Fruit fly (Drosophila melanogaster) whole organism, embryonic: ENCODE data around the gene Pex7.

Source experiments
- ATbp ChIP-seq: fragments of 200-800 bp; sonication (Bioruptor generic); optimal IDR thresholded peaks from 2 replicates; lab custom pipeline; 2017; ENCODE audit warnings: missing biosample characterization, mild to moderate bottlenecking, missing genetic modification characterization, missing genetic modification reagents
- B-H2 ChIP-seq: fragments of 200-800 bp; sonication (Bioruptor generic); optimal IDR thresholded peaks from 2 replicates; lab custom pipeline; 2018; ENCODE audit warnings: missing biosample characterization, mild to moderate bottlenecking, missing genetic modification characterization
- CG13624 ChIP-seq: fragments of 200-800 bp; sonication (Bioruptor generic); optimal IDR thresholded peaks from 2 replicates; lab custom pipeline; 2016; ENCODE audit warnings: missing biosample characterization, missing genetic modification characterization
- CG14050 ChIP-seq: fragments of 200-800 bp; sonication (Bioruptor generic); IDR thresholded peaks from 3 replicates; pipeline ENCODE4 v1.3.6; 2022; ENCODE audit warnings: missing biosample characterization, missing genetic modification characterization
- CG15479 ChIP-seq: fragments of 200-800 bp; sonication (Bioruptor generic); optimal IDR thresholded peaks from 3 replicates; lab custom pipeline; 2019; ENCODE audit warnings: missing biosample characterization, mild to moderate bottlenecking, missing genetic modification characterization, moderate library complexity
- CG15696 ChIP-seq: fragments of 200-800 bp; sonication (Bioruptor generic); optimal IDR thresholded peaks from 2 replicates; lab custom pipeline; 2019; ENCODE audit warnings: missing biosample characterization, mild to moderate bottlenecking, missing genetic modification characterization, moderate library complexity
- CG16779 ChIP-seq: fragments of 200-800 bp; sonication (Bioruptor generic); IDR thresholded peaks from 2 replicates; pipeline ENCODE4 v1.3.6; 2022; ENCODE audit warnings: missing biosample characterization, missing genetic modification characterization
- CG17829 ChIP-seq: fragments of 200-800 bp; optimal IDR thresholded peaks from 2 replicates; lab custom pipeline; 2019; ENCODE audit warnings: missing biosample characterization, mild to moderate bottlenecking, missing genetic modification characterization, moderate library complexity
- CG2129 ChIP-seq: fragments of 200-800 bp; sonication (Bioruptor generic); IDR thresholded peaks from 2 replicates; pipeline ENCODE4 v1.3.6; 2022; ENCODE audit warnings: missing biosample characterization, missing genetic modification characterization; ENCODE audit not compliant: partially characterized antibody
- CG2889 ChIP-seq: fragments of 200-800 bp; sonication (Bioruptor generic); IDR thresholded peaks from 3 replicates; pipeline ENCODE4 v1.3.6; 2022; ENCODE audit warnings: missing biosample characterization, missing genetic modification characterization
- CG33213 ChIP-seq: fragments of 200-800 bp; sonication (Bioruptor generic); optimal IDR thresholded peaks from 3 replicates; lab custom pipeline; 2016; ENCODE audit warnings: missing biosample characterization, missing genetic modification characterization
- CG34376 ChIP-seq: fragments of 200-800 bp; sonication (Bioruptor generic); optimal IDR thresholded peaks from 2 replicates; lab custom pipeline; 2018; ENCODE audit warnings: missing biosample characterization, mild to moderate bottlenecking, missing genetic modification characterization
- CG34422 ChIP-seq: fragments of 200-800 bp; sonication (Bioruptor generic); IDR thresholded peaks from 3 replicates; pipeline ENCODE4 v1.3.6; 2022; ENCODE audit warnings: missing biosample characterization, missing genetic modification characterization
- CG42726 ChIP-seq: fragments of 200-800 bp; sonication (Bioruptor generic); IDR thresholded peaks from 2 replicates; pipeline ENCODE4 v1.3.6; 2022; ENCODE audit warnings: missing biosample characterization, missing genetic modification characterization; ENCODE audit not compliant: partially characterized antibody
- CG4730 ChIP-seq: fragments of 200-800 bp; sonication (Bioruptor generic); IDR thresholded peaks from 2 replicates; pipeline ENCODE4 v1.3.6; 2022; ENCODE audit warnings: missing biosample characterization, missing genetic modification characterization
- CG6654 ChIP-seq: fragments of 200-800 bp; sonication (Bioruptor generic); optimal IDR thresholded peaks from 2 replicates; lab custom pipeline; 2017; ENCODE audit warnings: missing biosample characterization, mild to moderate bottlenecking, missing genetic modification characterization
- CG6689 ChIP-seq: fragments of 200-800 bp; sonication (Bioruptor generic); IDR thresholded peaks from 2 replicates; pipeline ENCODE4 v1.3.6; 2022; ENCODE audit warnings: missing biosample characterization, missing genetic modification characterization
- CG6791 ChIP-seq: fragments of 200-800 bp; sonication (Bioruptor generic); IDR thresholded peaks from 3 replicates; pipeline ENCODE4 v1.3.6; 2022; ENCODE audit warnings: missing biosample characterization, missing genetic modification characterization; ENCODE audit not compliant: partially characterized antibody
- CG6854 ChIP-seq: fragments of 200-800 bp; sonication (Bioruptor generic); optimal IDR thresholded peaks from 3 replicates; lab custom pipeline; 2017; ENCODE audit warnings: missing biosample characterization, mild to moderate bottlenecking, missing genetic modification characterization
- CG7839 ChIP-seq: fragments of 200-800 bp; sonication (Bioruptor generic); optimal IDR thresholded peaks from 3 replicates; lab custom pipeline; 2018; ENCODE audit warnings: missing biosample characterization, mild to moderate bottlenecking, missing genetic modification characterization, moderate library complexity
- CG9727 ChIP-seq: fragments of 200-800 bp; sonication (Bioruptor generic); optimal IDR thresholded peaks from 3 replicates; lab custom pipeline; 2017; ENCODE audit warnings: missing biosample characterization, mild to moderate bottlenecking, missing genetic modification characterization
- CG9817 ChIP-seq: fragments of 200-800 bp; sonication (Bioruptor generic); optimal IDR thresholded peaks from 2 replicates; lab custom pipeline; 2018; ENCODE audit warnings: missing biosample characterization, mild to moderate bottlenecking, missing genetic modification characterization, moderate library complexity
- Camta ChIP-seq: fragments of 200-800 bp; sonication (Bioruptor generic); optimal IDR thresholded peaks from 2 replicates; lab custom pipeline; 2016; ENCODE audit warnings: missing biosample characterization, missing genetic modification characterization
- Dp ChIP-seq: fragments of 200-800 bp; sonication (Bioruptor generic); optimal IDR thresholded peaks from 2 replicates; lab custom pipeline; 2018; ENCODE audit warnings: missing biosample characterization, mild to moderate bottlenecking, missing genetic modification characterization, moderate library complexity
- Hand ChIP-seq: fragments of 200-800 bp; sonication (Bioruptor generic); optimal IDR thresholded peaks from 2 replicates; lab custom pipeline; 2017; ENCODE audit warnings: mild to moderate bottlenecking, missing biosample characterization, missing genetic modification reagents, missing genetic modification characterization
- Neu2 ChIP-seq: fragments of 200-800 bp; sonication (Bioruptor generic); optimal IDR thresholded peaks from 3 replicates; lab custom pipeline; 2016; ENCODE audit warnings: missing biosample characterization, missing genetic modification characterization, borderline replicate concordance
- Vsx1 ChIP-seq: fragments of 200-800 bp; sonication (Bioruptor generic); optimal IDR thresholded peaks from 2 replicates; lab custom pipeline; 2017; ENCODE audit warnings: missing biosample characterization, mild to moderate bottlenecking, missing genetic modification characterization, missing genetic modification reagents
- Xbp1 ChIP-seq: fragments of 200-800 bp; sonication (Bioruptor generic); optimal IDR thresholded peaks from 3 replicates; lab custom pipeline; 2016; ENCODE audit warnings: missing biosample characterization, mild to moderate bottlenecking, missing genetic modification characterization
- az2 ChIP-seq: fragments of 200-800 bp; sonication (Bioruptor generic); optimal IDR thresholded peaks from 3 replicates; lab custom pipeline; 2016; ENCODE audit warnings: missing biosample characterization, missing genetic modification characterization
- bigmax ChIP-seq: fragments of 200-800 bp; sonication (Bioruptor generic); optimal IDR thresholded peaks from 2 replicates; lab custom pipeline; 2018; ENCODE audit warnings: missing biosample characterization, mild to moderate bottlenecking, missing genetic modification characterization
- cg ChIP-seq: fragments of 200-800 bp; sonication (Bioruptor generic); optimal IDR thresholded peaks from 3 replicates; lab custom pipeline; 2019; ENCODE audit warnings: missing biosample characterization, mild to moderate bottlenecking, missing genetic modification characterization, moderate library complexity
- corto ChIP-seq: fragments of 200-800 bp; sonication (Bioruptor generic); optimal IDR thresholded peaks from 2 replicates; lab custom pipeline; 2016; ENCODE audit warnings: missing biosample characterization, mild to moderate bottlenecking, missing genetic modification characterization, moderate library complexity
- crp ChIP-seq, 2 experiments: fragments of 200-800 bp; sonication (Bioruptor generic); optimal IDR thresholded peaks; 2 replicates in 1 of 2; 3 replicates in 1 of 2; lab custom pipeline; 2017; ENCODE audit warnings: missing biosample characterization in 2 of 2, missing genetic modification characterization in 2 of 2, mild to moderate bottlenecking in 1 of 2, moderate library complexity in 1 of 2
- fd96Cb ChIP-seq: fragments of 200-800 bp; sonication (Bioruptor generic); optimal IDR thresholded peaks from 2 replicates; lab custom pipeline; 2018; ENCODE audit warnings: missing biosample characterization, mild to moderate bottlenecking, missing genetic modification characterization, moderate library complexity
- gce ChIP-seq: fragments of 200-800 bp; sonication (Bioruptor generic); IDR thresholded peaks from 3 replicates; pipeline ENCODE4 v1.3.6; 2022; ENCODE audit warnings: missing biosample characterization, missing genetic modification characterization
- ham ChIP-seq: fragments of 200-800 bp; sonication (Bioruptor generic); IDR thresholded peaks from 2 replicates; pipeline ENCODE4 v1.3.6; 2022; ENCODE audit warnings: missing biosample characterization, missing genetic modification characterization
- hth ChIP-seq: fragments of >200 bp; optimal IDR thresholded peaks from 2 replicates; lab custom pipeline; 2017; ENCODE audit warnings: inconsistent platforms
- jing ChIP-seq: fragments of 200-800 bp; sonication (Bioruptor generic); optimal IDR thresholded peaks from 2 replicates; lab custom pipeline; 2018; ENCODE audit warnings: missing biosample characterization, mild to moderate bottlenecking, missing genetic modification characterization
- mam ChIP-seq: fragments of 200-800 bp; sonication (Bioruptor generic); optimal IDR thresholded peaks from 3 replicates; lab custom pipeline; 2016; ENCODE audit warnings: missing biosample characterization, missing genetic modification characterization
- nau ChIP-seq: fragments of 200-800 bp; sonication (Bioruptor generic); optimal IDR thresholded peaks from 3 replicates; lab custom pipeline; 2017; ENCODE audit warnings: missing biosample characterization, mild to moderate bottlenecking, missing genetic modification characterization, missing genetic modification reagents
- nom ChIP-seq: fragments of 200-800 bp; sonication (Bioruptor generic); optimal IDR thresholded peaks from 2 replicates; lab custom pipeline; 2017; ENCODE audit warnings: missing biosample characterization, missing genetic modification characterization, mild to moderate bottlenecking, moderate library complexity, missing genetic modification reagents
- pb ChIP-seq: fragments of 200-800 bp; sonication (Bioruptor generic); optimal IDR thresholded peaks from 3 replicates; lab custom pipeline; 2016; ENCODE audit warnings: missing biosample characterization, missing genetic modification characterization
- phol ChIP-seq: fragments of 200-800 bp; sonication (Bioruptor generic); optimal IDR thresholded peaks from 3 replicates; lab custom pipeline; 2018; ENCODE audit warnings: missing biosample characterization, mild to moderate bottlenecking, missing genetic modification characterization, moderate library complexity
- pnt ChIP-seq: fragments of 200-800 bp; sonication (Bioruptor generic); optimal IDR thresholded peaks from 3 replicates; lab custom pipeline; 2016; ENCODE audit warnings: missing biosample characterization, missing genetic modification characterization
- pzg ChIP-seq: fragments of 200-800 bp; sonication (Bioruptor generic); optimal IDR thresholded peaks from 3 replicates; lab custom pipeline; 2018; ENCODE audit warnings: missing biosample characterization, mild to moderate bottlenecking, missing genetic modification characterization, moderate library complexity
- seq ChIP-seq: fragments of 200-800 bp; sonication (Bioruptor generic); IDR thresholded peaks from 2 replicates; pipeline ENCODE4 v1.3.6; 2022; ENCODE audit warnings: missing biosample characterization, missing genetic modification characterization
- wor ChIP-seq: fragments of 200-800 bp; sonication (Bioruptor generic); IDR thresholded peaks from 2 replicates; pipeline ENCODE4 v1.3.6; 2022; ENCODE audit warnings: missing biosample characterization, missing genetic modification characterization
- zf30C ChIP-seq: fragments of 200-800 bp; sonication (Bioruptor generic); optimal IDR thresholded peaks from 3 replicates; lab custom pipeline; 2018; ENCODE audit warnings: missing biosample characterization, mild to moderate bottlenecking, missing genetic modification characterization

Gene Pex7

DNA sequence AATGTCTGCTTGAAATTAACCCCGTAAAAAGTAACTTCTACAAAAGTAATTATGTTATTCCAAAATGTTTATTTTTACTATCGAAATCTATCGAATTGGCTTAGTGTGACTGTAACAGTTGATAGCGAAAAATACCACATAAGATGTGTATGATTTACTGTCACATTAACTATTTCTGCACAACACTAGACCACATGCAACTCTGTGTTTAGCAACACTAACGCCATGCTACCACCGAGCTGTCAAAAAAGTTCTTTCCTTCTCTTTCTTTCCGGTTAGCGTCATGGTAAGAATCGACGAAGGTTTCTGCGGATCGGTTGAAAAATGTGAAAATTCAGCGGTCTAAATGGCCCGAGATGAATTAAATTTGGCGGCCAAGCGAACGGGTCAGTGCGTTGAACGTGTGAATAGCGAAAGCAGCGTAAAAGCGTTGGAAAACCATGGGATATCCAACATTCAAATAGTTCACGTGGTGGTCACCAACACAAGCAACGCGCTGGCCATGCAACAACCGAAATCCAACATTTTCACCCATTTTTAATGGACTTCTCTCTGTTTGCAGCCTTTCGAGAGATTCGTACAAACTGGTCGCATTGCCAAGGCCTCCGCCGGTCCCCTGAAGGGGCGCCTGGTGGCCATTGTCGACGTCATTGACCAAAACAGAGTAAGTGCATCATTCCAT lies 46.1 kb upstream of the Pex7 start, which contains the start of the genes Nelf-E and RpL14 (continued):
- TF ChIP-seq bigmax (GFP tag; lab: Kevin White, UChicago) (peak; percentile 86), CG2889 (GFP tag; lab: Robert Waterston, UW) (peak; percentile 81), nom (GFP tag; lab: Kevin White, UChicago) (peak; percentile 93), phol (tag; lab: Kevin White, UChicago) (peak; percentile 100), CG42726 (0 out of 2 replicates have a peak, but pooled peaks have one; percentile 57), zf30C (peak; percentile 34), corto (GFP tag; lab: Kevin White, UChicago) (peak; percentile 8), CG2129 (GFP tag; lab: Robert Waterston, UW) (no peak), Hand (peak; percentile 89), Camta (GFP tag; lab: Kevin White, UChicago) (peak; percentile 96), ham (GFP tag; lab: Robert Waterston, UW) (peak; percentile 84), pnt (GFP tag; lab: Kevin White, UChicago) (peak; percentile 73), Xbp1 (GFP tag; lab: Kevin White, UChicago) (peak; percentile 93), CG6689 (GFP tag; lab: Robert Waterston, UW) (peak; percentile 86), CG6654 (peak; percentile 79), CG7839 (tag; lab: Kevin White, UChicago) (peak; percentile 91), Neu2 (peak; percentile 83), CG34422 (GFP tag; lab: Robert Waterston, UW) (peak; percentile 93), pzg (GFP tag; lab: Kevin White, UChicago) (peak; percentile 100), fd96Cb (peak; percentile 79), hth (lab: Kevin White, UChicago) (no peak), CG6791 (no peak), CG9727 (GFP tag; lab: Kevin White, UChicago) (peak; percentile 97), CG15696 (tag; lab: Kevin White, UChicago) (peak; percentile 69), mam (GFP tag; lab: Kevin White, UChicago) (peak; percentile 92), Vsx1 (GFP tag; lab: Kevin White, UChicago) (peak; percentile 96), CG16779 (GFP tag; lab: Robert Waterston, UW) (peak; percentile 97), az2 (GFP tag; lab: Kevin White, UChicago) (peak; percentile 76), B-H2 (GFP tag; lab: Kevin White, UChicago) (peak; percentile 98), gce (GFP tag; lab: Robert Waterston, UW) (peak; percentile 94), CG17829 (peak; percentile 93), CG14050 (peak; percentile 89), CG4730 (peak; percentile 82), CG6854 (GFP tag; lab: Kevin White, UChicago) (peak; percentile 94), CG33213 (GFP tag; lab: Kevin White, UChicago) (peak; percentile 98), ATbp (GFP tag; lab: Kevin White, UChicago) (peak; percentile 94), CG9817 (tag; lab: Kevin White, UChicago) (peak; percentile 94), crp (GFP tag; optimal IDR thresholded peaks at IDR 0.05; lab: Kevin White, UChicago) (peak in 1 of 2 experiments; percentile 74), CG13624 (GFP tag; lab: Kevin White, UChicago) (peak; percentile 98), Dp (peak; percentile 64), wor (GFP tag; lab: Robert Waterston, UW) (peak; percentile 52), nau (GFP tag; lab: Kevin White, UChicago) (no peak), seq (GFP tag; lab: Robert Waterston, UW) (peak; percentile 88), CG15479 (GFP tag; lab: Kevin White, UChicago) (peak; percentile 40), CG34376 (GFP tag; lab: Kevin White, UChicago) (peak; percentile 98), jing (GFP tag; lab: Kevin White, UChicago) (peak; percentile 82), cg (peak; percentile 21), pb (GFP tag; lab: Kevin White, UChicago) (peak; percentile 97)
